Worm (Caenorhabditis elegans): ENCODE measurements around the gene R10F2.4.

Gene R10F2.4

DNA sequence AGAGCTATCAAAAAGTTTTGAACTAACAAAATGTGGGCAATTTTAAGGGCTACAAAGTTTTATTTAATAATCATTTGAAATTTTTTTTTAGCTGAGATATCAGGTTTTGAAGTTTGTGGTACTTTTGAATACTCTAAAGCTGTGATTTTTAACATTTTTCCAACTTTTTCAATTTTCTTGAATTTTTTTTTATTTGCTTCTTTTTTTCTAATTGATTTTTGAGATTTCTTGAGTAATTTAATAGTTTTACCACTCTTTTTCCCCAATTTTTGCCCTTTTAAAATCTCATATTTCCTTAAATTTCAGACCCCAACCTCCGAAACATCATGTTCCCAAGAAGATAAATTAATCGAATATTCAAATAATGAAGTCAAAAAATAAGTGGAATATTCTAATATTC, 12.3 kb downstream of the R10F2.4 start, which contains the start of gene cdh-1:
Gene cdh-1 (plus strand): TSS at position 301 of the 400 bp plus-strand sequence.
- TF ChIP-seq nhr-120 (GFP tag; IDR thresholded peaks at IDR 0.05): no peak
- no peak for TF ChIP-seq F23B12.7 (tag; optimal IDR thresholded peaks at IDR 0.05; ENCODE audit: insufficient read depth)
- TF ChIP-seq efl-1 (GFP tag; optimal IDR thresholded peaks at IDR 0.05): no peak
- TF ChIP-seq K12H6.12 (tag; optimal IDR thresholded peaks at IDR 0.05): no peak
- TF ChIP-seq atf-7 (tag; optimal IDR thresholded peaks at IDR 0.05): no peak
- TF ChIP-seq zfh-2 (GFP tag; conservative IDR thresholded peaks at IDR 0.05): no peak
- TF ChIP-seq die-1 (tag; optimal IDR thresholded peaks at IDR 0.05): no peak
- no peak for TF ChIP-seq xnd-1 (tag; optimal IDR thresholded peaks at IDR 0.05)
- TF ChIP-seq madf-3 (GFP tag; IDR thresholded peaks at IDR 0.05): no peak
- no peak for TF ChIP-seq mcd-1 (GFP tag; IDR thresholded peaks at IDR 0.05)
- no peak for TF ChIP-seq dpff-1 (tag; optimal IDR thresholded peaks at IDR 0.05)
- no peak for TF ChIP-seq C06A6.2 (GFP tag; conservative IDR thresholded peaks at IDR 0.05)
- TF ChIP-seq cebp-2 (GFP tag; IDR thresholded peaks at IDR 0.05): no peak
- no peak for TF ChIP-seq ama-1 (optimal IDR thresholded peaks at IDR 0.05)
- TF ChIP-seq ama-1 (GFP tag; optimal IDR thresholded peaks at IDR 0.05): no peak
- TF ChIP-seq let-526 (GFP tag; IDR thresholded peaks at IDR 0.05): no peak
- no peak for TF ChIP-seq bed-2 (GFP tag; IDR thresholded peaks at IDR 0.05)
- TF ChIP-seq madf-6 (GFP tag; IDR thresholded peaks at IDR 0.05): no peak
- no peak for TF ChIP-seq sptf-2 (GFP tag; optimal IDR thresholded peaks at IDR 0.05)

- TF ChIP-seq repo-1 (tag; optimal IDR thresholded peaks at IDR 0.05) (no peak), F23B12.7 (tag; optimal IDR thresholded peaks at IDR 0.05; ENCODE audit: insufficient read depth) (no peak), snpc-4 (GFP tag; optimal IDR thresholded peaks at IDR 0.05) (no peak), snpc-4 (tag; optimal IDR thresholded peaks at IDR 0.05) (no peak), ceh-91 (GFP tag; IDR thresholded peaks at IDR 0.05) (no peak), ceh-100 (GFP tag; IDR thresholded peaks at IDR 0.05) (no peak), nfya-2 (GFP tag; IDR thresholded peaks at IDR 0.05) (no peak), athp-1 (tag; optimal IDR thresholded peaks at IDR 0.05) (no peak), egl-18 (GFP tag; IDR thresholded peaks at IDR 0.05) (no peak), zfh-2 (GFP tag; conservative IDR thresholded peaks at IDR 0.05) (no peak)
Measured at ce11 chrIII:2908859-2909258, 14.1 kb downstream of the R10F2.4 start.

DNA sequence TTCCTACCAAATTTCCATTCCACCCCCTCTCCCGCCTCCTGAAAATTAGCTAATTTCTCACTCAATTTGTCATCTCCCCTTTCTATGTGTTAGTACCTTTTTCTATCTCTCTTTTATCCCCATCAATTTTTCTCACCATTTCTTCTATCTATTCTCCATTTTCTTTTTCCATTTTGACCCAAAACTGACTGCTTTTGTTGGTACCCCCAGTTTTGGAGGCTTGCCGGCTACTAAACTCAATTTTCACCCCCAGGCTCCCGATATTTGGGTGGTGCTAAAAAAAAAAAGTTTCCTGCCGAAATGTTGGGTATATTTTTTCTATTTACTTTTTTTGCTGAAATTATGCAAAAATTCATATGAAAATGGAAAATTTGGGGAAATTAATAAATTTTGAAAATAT, 15.1 kb downstream of the R10F2.4 start:
- TF ChIP-seq ceh-79 (tag; optimal IDR thresholded peaks at IDR 0.05) (no peak), rcor-1 (GFP tag; IDR thresholded peaks at IDR 0.05) (no peak), snpc-3.4 (tag; optimal IDR thresholded peaks at IDR 0.05) (no peak), lag-1 (GFP tag; IDR thresholded peaks at IDR 0.05) (no peak), B0035.1 (tag; optimal IDR thresholded peaks at IDR 0.05) (no peak), egrh-3 (GFP tag; IDR thresholded peaks at IDR 0.05) (no peak), Y95B8A.8 (GFP tag; IDR thresholded peaks at IDR 0.05) (no peak), unc-130 (GFP tag; optimal IDR thresholded peaks at IDR 0.05) (no peak), unc-62 (GFP tag; optimal IDR thresholded peaks at IDR 0.05) (no peak)

DNA sequence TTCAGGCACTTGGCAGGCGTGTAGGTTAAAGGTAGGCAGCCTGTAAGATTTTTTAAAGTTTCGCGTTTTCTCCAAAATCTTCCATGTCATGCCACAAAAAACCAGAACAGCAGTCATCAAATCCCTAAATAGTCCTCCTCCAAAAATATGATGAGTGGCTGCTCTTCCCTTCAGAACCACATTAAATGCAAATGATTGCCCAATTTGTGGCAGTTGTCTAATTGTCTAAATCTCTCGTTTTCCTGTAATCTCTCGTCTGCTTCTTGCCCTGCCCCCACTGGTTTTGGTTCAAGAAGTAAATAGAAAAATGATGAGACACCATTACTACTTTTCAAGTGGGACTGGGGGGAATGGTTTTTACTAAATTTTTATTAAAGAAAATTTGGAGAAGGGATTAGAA, 18.7 kb downstream of the R10F2.4 start:
- TF ChIP-seq nhr-90 (tag; optimal IDR thresholded peaks at IDR 0.05): no peak
- TF ChIP-seq lsl-1 (GFP tag; optimal IDR thresholded peaks at IDR 0.05): no peak
- TF ChIP-seq F55B11.4 (tag; optimal IDR thresholded peaks at IDR 0.05; ENCODE audit: borderline replicate concordance, insufficient read depth): no peak
- peak; percentile 85 for TF ChIP-seq hmg-1.2 (GFP tag; IDR thresholded peaks at IDR 0.05)
